Worm (Caenorhabditis elegans): Measurements from ENCODE around the gene C44B7.5.

C44B7.5 gene

DNA sequence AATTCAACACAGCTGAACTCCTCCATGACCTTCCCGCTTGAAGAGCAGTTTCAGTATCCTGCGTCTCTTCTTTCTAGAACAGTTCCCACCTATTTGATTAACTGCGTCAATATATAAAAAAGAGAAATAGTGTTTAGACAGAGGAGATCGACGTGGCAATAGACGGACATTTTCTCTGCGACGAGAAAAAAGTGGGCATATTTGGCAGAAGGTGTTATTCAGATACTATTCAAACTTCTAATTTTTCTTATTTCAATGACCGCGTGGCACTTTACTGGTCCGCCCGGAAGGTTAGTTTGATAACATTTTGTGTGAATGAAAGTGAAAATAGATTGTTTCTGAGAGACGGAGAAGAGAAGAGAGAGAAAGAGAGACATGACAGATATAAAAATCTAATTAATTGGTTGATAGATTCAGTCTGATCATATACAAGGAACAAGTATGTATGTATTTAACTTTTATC lies 24.4 kb downstream of the C44B7.5 start, which contains the start of gene tbc-6 (continued):
- no peak for TF ChIP-seq Y105C5A.15 (GFP tag; IDR thresholded peaks at IDR 0.05)
- TF ChIP-seq mep-1 (tag; optimal IDR thresholded peaks at IDR 0.05) = peak; percentile 53
- TF ChIP-seq daf-16 (GFP tag; optimal IDR thresholded peaks at IDR 0.05) = no peak
- TF ChIP-seq daf-16 (tag; optimal IDR thresholded peaks at IDR 0.05) = peak; percentile 23
- TF ChIP-seq nhr-76 (tag; optimal IDR thresholded peaks at IDR 0.05) = no peak

- TF ChIP-seq nhr-111 (GFP tag; optimal IDR thresholded peaks at IDR 0.05) = no peak
- no peak for TF ChIP-seq daf-16 (GFP tag; optimal IDR thresholded peaks at IDR 0.05)
- no peak for TF ChIP-seq daf-16 (tag; optimal IDR thresholded peaks at IDR 0.05)
- no peak for TF ChIP-seq arid-1 (GFP tag; conservative IDR thresholded peaks at IDR 0.05)
- no peak for TF ChIP-seq cey-2 (tag; optimal IDR thresholded peaks at IDR 0.05; ENCODE audit: borderline replicate concordance, insufficient read depth)
- peak; percentile 86 for TF ChIP-seq set-16 (GFP tag; IDR thresholded peaks at IDR 0.05)
- peak; percentile 7 for TF ChIP-seq hlh-30 (tag; optimal IDR thresholded peaks at IDR 0.05; ENCODE audit: insufficient read depth)
- TF ChIP-seq nhr-48 (tag; optimal IDR thresholded peaks at IDR 0.05) = no peak
- TF ChIP-seq nhr-28 (tag; optimal IDR thresholded peaks at IDR 0.05) = no peak
Measured at ce11 chrII:6846723-6847122, 25.7 kb downstream of the C44B7.5 start.

DNA sequence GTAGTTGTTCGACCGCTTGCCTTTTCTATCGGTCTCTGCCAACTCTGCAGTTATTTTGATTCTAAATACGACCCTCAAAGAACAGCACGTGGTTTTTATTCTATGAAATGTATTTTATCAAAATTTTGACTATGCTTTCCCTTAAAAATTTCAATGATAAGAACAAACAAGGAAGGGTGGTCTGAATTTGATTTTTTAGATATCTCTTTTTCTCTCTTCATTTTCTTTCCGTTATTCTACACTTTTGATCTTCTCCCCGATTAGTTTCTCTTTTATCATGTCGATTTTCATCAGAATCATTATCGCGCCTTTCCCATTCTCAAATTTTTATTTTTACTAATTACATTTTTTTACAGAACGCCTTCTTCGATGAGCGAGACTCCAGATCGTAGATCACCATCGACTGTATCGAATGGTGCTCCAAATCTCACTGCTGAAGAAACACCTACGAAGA lies 27.4 kb downstream of the C44B7.5 start:
- no peak for TF ChIP-seq sdz-12 (GFP tag; optimal IDR thresholded peaks at IDR 0.05)
- no peak for TF ChIP-seq daf-16 (GFP tag; optimal IDR thresholded peaks at IDR 0.05)
- peak; percentile 8 for TF ChIP-seq daf-16 (tag; optimal IDR thresholded peaks at IDR 0.05)
- TF ChIP-seq D1046.2 (GFP tag; IDR thresholded peaks at IDR 0.05) = no peak
- TF ChIP-seq Y48G9A.11 (GFP tag; IDR thresholded peaks at IDR 0.05) = no peak
- no peak for TF ChIP-seq pha-4 (GFP tag; IDR thresholded peaks at IDR 0.05)
- TF ChIP-seq pha-4 (tag; optimal IDR thresholded peaks at IDR 0.05) = no peak
- TF ChIP-seq pqm-1 (tag; optimal IDR thresholded peaks at IDR 0.05) = no peak
- TF ChIP-seq mdt-29 (GFP tag; IDR thresholded peaks at IDR 0.05) = no peak
- TF ChIP-seq daf-12 (tag; optimal IDR thresholded peaks at IDR 0.05) = no peak
- TF ChIP-seq spr-3 (GFP tag; optimal IDR thresholded peaks at IDR 0.05) = no peak
- TF ChIP-seq T26A8.4 (GFP tag; IDR thresholded peaks at IDR 0.05) = no peak
- TF ChIP-seq nhr-28 (tag; optimal IDR thresholded peaks at IDR 0.05) = peak; percentile 53
- peak in 1 of 2 experiments; percentile 38 for TF ChIP-seq mdl-1 (tag; optimal IDR thresholded peaks at IDR 0.05)
- TF ChIP-seq unc-62 (GFP tag; optimal IDR thresholded peaks at IDR 0.05 in 1 of 2) = no peak
- no peak for TF ChIP-seq unc-62 (tag; optimal IDR thresholded peaks at IDR 0.05)
- no peak for TF ChIP-seq nhr-77 (tag; optimal IDR thresholded peaks at IDR 0.05)
- TF ChIP-seq unc-130 (GFP tag; optimal IDR thresholded peaks at IDR 0.05) = no peak
- no peak for TF ChIP-seq nhr-42 (GFP tag; IDR thresholded peaks at IDR 0.05)
- TF ChIP-seq dve-1 (tag; optimal IDR thresholded peaks at IDR 0.05; ENCODE audit: insufficient read depth) = peak; percentile 48

- TF ChIP-seq mes-2 (tag; optimal IDR thresholded peaks at IDR 0.05; ENCODE audit: poor library complexity, severe bottlenecking) (peak; percentile 45), F10B5.3 (tag; optimal IDR thresholded peaks at IDR 0.05) (no peak), mxl-2 (GFP tag; conservative IDR thresholded peaks at IDR 0.05) (no peak), hmg-1.1 (GFP tag; IDR thresholded peaks at IDR 0.05) (no peak), ZK546.5 (tag; optimal IDR thresholded peaks at IDR 0.05) (no peak), ces-1 (GFP tag; optimal IDR thresholded peaks at IDR 0.05) (peak; percentile 42), ceh-28 (tag; optimal IDR thresholded peaks at IDR 0.05) (peak; percentile 48), mdl-1 (tag; optimal IDR thresholded peaks at IDR 0.05) (no peak), nhr-10 (tag; optimal IDR thresholded peaks at IDR 0.05) (no peak), madf-9 (GFP tag; conservative IDR thresholded peaks at IDR 0.05) (no peak), lin-1 (GFP tag; IDR thresholded peaks at IDR 0.05) (no peak), dve-1 (tag; optimal IDR thresholded peaks at IDR 0.05; ENCODE audit: insufficient read depth) (peak; percentile 36), Y5F2A.4 (GFP tag; optimal IDR thresholded peaks at IDR 0.05) (no peak), lir-3 (tag; optimal IDR thresholded peaks at IDR 0.05) (no peak), nhr-42 (GFP tag; IDR thresholded peaks at IDR 0.05) (no peak), unc-62 (GFP tag; optimal IDR thresholded peaks at IDR 0.05 in 1 of 2) (peak in 1 of 2 experiments; percentile 84), unc-62 (tag; optimal IDR thresholded peaks at IDR 0.05) (no peak), lin-39 (tag; optimal IDR thresholded peaks at IDR 0.05) (no peak), aha-1 (tag) (peak; percentile 12), lin-38 (GFP tag; IDR thresholded peaks at IDR 0.05) (no peak), nhr-6 (tag; optimal IDR thresholded peaks at IDR 0.05) (no peak), nhr-48 (tag; optimal IDR thresholded peaks at IDR 0.05) (no peak)
Measured at ce11 chrII:6844227-6845005, 28.0 kb downstream of the C44B7.5 start.
